Worm (Caenorhabditis elegans) whole organism, mixed stage, embryonic: Measurements from ENCODE around the gene T05C12.9.

ENCODE experiments used
- M03D4.4 ChIP-seq: sonication (generic microtip); optimal IDR thresholded peaks from 2 replicates; lab custom pipeline; 2017; ENCODE audit warnings: mild to moderate bottlenecking, missing genetic modification characterization, missing compliant biosample characterization
- bed-3 ChIP-seq: fragments of 200-800 bp; sonication (Bioruptor generic); optimal IDR thresholded peaks from 3 replicates; lab custom pipeline; 2018; ENCODE audit warnings: mild to moderate bottlenecking, missing genetic modification characterization, moderate library complexity, missing compliant biosample characterization
- blmp-1 ChIP-seq: fragments of 150-350 bp; optimal IDR thresholded peaks from 2 replicates; lab custom pipeline; 2014; ENCODE audit warnings: missing biosample characterization, missing genetic modification characterization
- ceh-39 ChIP-seq: fragments of 150-350 bp; optimal IDR thresholded peaks from 2 replicates; lab custom pipeline; 2014; ENCODE audit warnings: missing biosample characterization, missing genetic modification characterization
- ceh-43 ChIP-seq: fragments of 200-800 bp; sonication (Bioruptor generic); optimal IDR thresholded peaks from 2 replicates; lab custom pipeline; 2018; ENCODE audit warnings: mild to moderate bottlenecking, missing genetic modification characterization, moderate library complexity, missing compliant biosample characterization
- ceh-83 ChIP-seq: fragments of 200-800 bp; sonication (Bioruptor generic); optimal IDR thresholded peaks from 2 replicates; lab custom pipeline; 2018; ENCODE audit warnings: mild to moderate bottlenecking, missing genetic modification characterization, missing compliant biosample characterization
- ces-1 ChIP-seq: fragments of 150-350 bp; optimal IDR thresholded peaks from 2 replicates; lab custom pipeline; 2014; ENCODE audit warnings: missing biosample characterization, missing genetic modification reagents, missing genetic modification characterization
- cnd-1 ChIP-seq: fragments of 200-800 bp; sonication (Bioruptor generic); optimal IDR thresholded peaks from 2 replicates; lab custom pipeline; 2018; ENCODE audit warnings: mild to moderate bottlenecking, missing genetic modification characterization, missing compliant biosample characterization
- drap-1 ChIP-seq: fragments of 200-800 bp; sonication (Bioruptor generic); optimal IDR thresholded peaks from 3 replicates; lab custom pipeline; 2018; ENCODE audit warnings: mild to moderate bottlenecking, missing genetic modification characterization, missing compliant biosample characterization
- elt-1 ChIP-seq: sonication (generic microtip); optimal IDR thresholded peaks from 2 replicates; lab custom pipeline; 2017; ENCODE audit warnings: missing genetic modification characterization, mild to moderate bottlenecking, missing compliant biosample characterization, antibody characterized with exemption, moderate library complexity, borderline replicate concordance; ENCODE audit not compliant: insufficient read depth
- elt-3 ChIP-seq: fragments of 150-350 bp; optimal IDR thresholded peaks from 2 replicates; lab custom pipeline; 2014; ENCODE audit warnings: missing biosample characterization, missing genetic modification characterization
- flh-1 ChIP-seq: fragments of 200-800 bp; sonication (Bioruptor generic); optimal IDR thresholded peaks from 2 replicates; lab custom pipeline; 2018; ENCODE audit warnings: mild to moderate bottlenecking, missing genetic modification characterization, moderate library complexity, missing compliant biosample characterization
- ham-2 ChIP-seq: fragments of 200-800 bp; sonication (Bioruptor generic); optimal IDR thresholded peaks from 2 replicates; lab custom pipeline; 2018; ENCODE audit warnings: mild to moderate bottlenecking, missing genetic modification characterization, missing compliant biosample characterization
- hlh-1 ChIP-seq: fragments of 150-350 bp; optimal IDR thresholded peaks from 2 replicates; lab custom pipeline; 2014; ENCODE audit warnings: missing biosample characterization, missing genetic modification reagents, missing genetic modification characterization
- lin-13 ChIP-seq: fragments of 150-350 bp; optimal IDR thresholded peaks from 2 replicates; lab custom pipeline; 2014; ENCODE audit warnings: missing biosample characterization, missing genetic modification characterization
- lin-32 ChIP-seq: fragments of 200-800 bp; sonication (Bioruptor generic); optimal IDR thresholded peaks from 2 replicates; lab custom pipeline; 2018; ENCODE audit warnings: mild to moderate bottlenecking, missing genetic modification characterization, missing compliant biosample characterization
- lsy-2 ChIP-seq: fragments of 150-350 bp; optimal IDR thresholded peaks from 2 replicates; lab custom pipeline; 2014; ENCODE audit warnings: missing biosample characterization, missing genetic modification characterization
- mab-5 ChIP-seq: fragments of 150-350 bp; optimal IDR thresholded peaks from 2 replicates; lab custom pipeline; 2014; ENCODE audit warnings: missing biosample characterization, missing genetic modification characterization
- mep-1 ChIP-seq: fragments of 150-350 bp; optimal IDR thresholded peaks from 2 replicates; lab custom pipeline; 2017; ENCODE audit warnings: missing biosample characterization, missing genetic modification reagents, missing genetic modification characterization, inconsistent platforms
- mls-2 ChIP-seq: sonication (generic microtip); optimal IDR thresholded peaks from 2 replicates; lab custom pipeline; 2016; ENCODE audit warnings: mild to moderate bottlenecking, missing genetic modification characterization, moderate library complexity, missing compliant biosample characterization
- nhr-12 ChIP-seq: fragments of 150-350 bp; optimal IDR thresholded peaks from 2 replicates; lab custom pipeline; 2014; ENCODE audit warnings: missing biosample characterization, missing genetic modification characterization
- nhr-2 ChIP-seq: fragments of 150-350 bp; optimal IDR thresholded peaks from 2 replicates; lab custom pipeline; 2014; ENCODE audit warnings: missing biosample characterization, missing genetic modification characterization
- nhr-237 ChIP-seq: fragments of 150-350 bp; optimal IDR thresholded peaks from 2 replicates; lab custom pipeline; 2014; ENCODE audit warnings: missing biosample characterization, missing genetic modification characterization
- nhr-28 ChIP-seq: fragments of 150-350 bp; optimal IDR thresholded peaks from 2 replicates; lab custom pipeline; 2014; ENCODE audit warnings: missing biosample characterization, missing genetic modification characterization
- nhr-76 ChIP-seq: sonication (generic microtip); optimal IDR thresholded peaks from 2 replicates; lab custom pipeline; 2017; ENCODE audit warnings: missing biosample characterization, missing genetic modification characterization
- pha-4 ChIP-seq: fragments of 150-350 bp; optimal IDR thresholded peaks from 2 replicates; lab custom pipeline; 2018; ENCODE audit warnings: missing biosample characterization, missing genetic modification reagents, missing genetic modification characterization
- sem-2 ChIP-seq: fragments of 200-800 bp; sonication (Bioruptor generic); optimal IDR thresholded peaks from 2 replicates; lab custom pipeline; 2018; ENCODE audit warnings: mild to moderate bottlenecking, missing genetic modification characterization, missing compliant biosample characterization
- snpc-4 ChIP-seq: fragments of 150-350 bp; optimal IDR thresholded peaks from 2 replicates; lab custom pipeline; 2014; ENCODE audit warnings: missing biosample characterization, missing genetic modification characterization
- sptf-1 ChIP-seq: sonication (generic microtip); optimal IDR thresholded peaks from 2 replicates; lab custom pipeline; 2017; ENCODE audit warnings: mild to moderate bottlenecking, missing genetic modification characterization, moderate library complexity, missing compliant biosample characterization
- tbx-8 ChIP-seq: fragments of 200-800 bp; sonication (Bioruptor generic); optimal IDR thresholded peaks from 2 replicates; lab custom pipeline; 2018; ENCODE audit warnings: mild to moderate bottlenecking, missing genetic modification characterization, moderate library complexity, missing compliant biosample characterization
- unc-120 ChIP-seq: sonication (generic microtip); optimal IDR thresholded peaks from 2 replicates; lab custom pipeline; 2017; ENCODE audit warnings: missing genetic modification characterization, missing compliant biosample characterization; ENCODE audit not compliant: poor library complexity, severe bottlenecking
- unc-39 ChIP-seq: fragments of 150-350 bp; optimal IDR thresholded peaks from 2 replicates; lab custom pipeline; 2014; ENCODE audit warnings: missing biosample characterization, missing genetic modification characterization
- unc-62 ChIP-seq: fragments of 150-350 bp; optimal IDR thresholded peaks from 2 replicates; lab custom pipeline; 2014; ENCODE audit warnings: missing biosample characterization, missing genetic modification reagents, missing genetic modification characterization
- zip-8 ChIP-seq: fragments of 150-350 bp; optimal IDR thresholded peaks from 2 replicates; lab custom pipeline; 2014; ENCODE audit warnings: missing biosample characterization, missing genetic modification characterization
- ztf-11 ChIP-seq: fragments of 150-350 bp; optimal IDR thresholded peaks from 2 replicates; lab custom pipeline; 2014; ENCODE audit warnings: missing biosample characterization, missing genetic modification characterization

Gene T05C12.9

DNA sequence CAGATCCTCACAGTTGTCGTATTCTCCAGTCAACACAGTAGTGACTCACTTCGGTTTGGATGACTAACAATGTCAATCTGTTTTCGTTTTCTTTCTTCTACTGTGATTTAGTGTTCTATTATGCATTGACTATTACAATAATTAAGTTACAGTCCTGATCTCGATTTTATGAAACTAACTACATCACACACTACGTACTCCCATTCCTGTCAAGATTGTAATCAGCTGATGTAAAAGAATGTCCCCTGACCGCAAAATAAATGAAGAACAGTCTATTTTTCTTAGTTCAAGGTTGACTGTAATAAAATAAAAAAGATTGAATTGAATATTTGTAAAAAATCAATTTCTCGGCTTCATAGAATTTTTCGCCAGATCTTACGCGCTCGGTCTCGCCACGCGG, 32.3 kb upstream of the T05C12.9 start:
- TF ChIP-seq lin-32 (GFP tag; lab: Kevin White, UChicago), result no peak
- no peak for TF ChIP-seq mep-1 (tag; lab: Kevin White, UChicago)
- no peak for TF ChIP-seq snpc-4
- no peak for TF ChIP-seq cnd-1 (tag; lab: Kevin White, UChicago)
- no peak for TF ChIP-seq blmp-1 (tag; lab: Kevin White, UChicago)
- no peak for TF ChIP-seq sem-2 (GFP tag; lab: Kevin White, UChicago)
- no peak for TF ChIP-seq zip-8
- TF ChIP-seq unc-39 (tag; lab: Kevin White, UChicago), result no peak
- TF ChIP-seq nhr-28 (tag; lab: Kevin White, UChicago), result no peak
- no peak for TF ChIP-seq hlh-1 (tag; lab: Kevin White, UChicago)
- TF ChIP-seq ceh-43 (GFP tag; lab: Kevin White, UChicago), result no peak
- TF ChIP-seq elt-3 (tag; lab: Kevin White, UChicago), result no peak

DNA sequence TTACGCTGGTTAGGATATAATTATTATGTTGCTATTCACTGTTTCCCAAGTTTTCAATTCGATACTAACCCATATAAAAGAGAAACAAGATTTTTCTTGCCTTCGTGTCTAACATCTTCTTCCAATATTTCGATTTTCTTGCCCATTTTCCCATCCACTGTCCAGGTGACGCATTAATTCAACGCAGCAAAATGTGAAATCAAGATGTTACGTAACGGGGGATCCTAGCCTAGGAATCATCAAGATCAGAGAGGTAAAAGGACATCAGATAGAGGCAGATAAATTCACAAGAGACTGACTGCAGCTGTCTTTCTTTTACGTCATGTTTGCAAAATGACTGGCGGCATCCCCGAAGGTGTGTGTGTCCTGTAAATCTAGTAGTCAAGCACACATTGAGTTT, 31.6 kb upstream of the T05C12.9 start:
- TF ChIP-seq mls-2 (tag; lab: Kevin White, UChicago) (no peak), zip-8 (peak; percentile 60), elt-1 (tag; lab: Kevin White, UChicago) (peak; percentile 36)

DNA sequence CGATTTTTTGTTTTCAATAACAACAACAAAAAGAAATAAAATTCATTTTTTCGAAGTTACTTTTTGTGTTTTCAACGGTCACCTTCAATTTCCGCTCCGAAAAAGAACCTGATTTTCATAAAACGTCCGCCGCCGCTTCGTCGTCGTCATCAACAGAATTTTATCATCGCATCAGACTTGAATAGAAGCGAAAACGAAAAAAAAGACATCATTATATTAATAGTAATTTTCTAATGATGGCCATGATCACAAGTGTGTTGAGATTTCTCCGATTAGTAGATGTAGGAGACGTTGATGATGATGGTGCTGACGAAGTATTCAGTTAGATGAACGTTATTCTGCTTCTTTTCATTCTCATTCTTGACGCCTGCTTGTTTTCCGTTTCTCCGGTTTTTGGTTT, 30.9 kb upstream of the T05C12.9 start:
- no peak for TF ChIP-seq nhr-28 (tag; lab: Kevin White, UChicago)
- TF ChIP-seq unc-39 (tag; lab: Kevin White, UChicago), result no peak
- no peak for TF ChIP-seq snpc-4
- TF ChIP-seq mls-2 (tag; lab: Kevin White, UChicago), result no peak
- TF ChIP-seq cnd-1 (tag; lab: Kevin White, UChicago), result no peak
- TF ChIP-seq elt-1 (tag; lab: Kevin White, UChicago), result no peak
- no peak for TF ChIP-seq nhr-237

DNA sequence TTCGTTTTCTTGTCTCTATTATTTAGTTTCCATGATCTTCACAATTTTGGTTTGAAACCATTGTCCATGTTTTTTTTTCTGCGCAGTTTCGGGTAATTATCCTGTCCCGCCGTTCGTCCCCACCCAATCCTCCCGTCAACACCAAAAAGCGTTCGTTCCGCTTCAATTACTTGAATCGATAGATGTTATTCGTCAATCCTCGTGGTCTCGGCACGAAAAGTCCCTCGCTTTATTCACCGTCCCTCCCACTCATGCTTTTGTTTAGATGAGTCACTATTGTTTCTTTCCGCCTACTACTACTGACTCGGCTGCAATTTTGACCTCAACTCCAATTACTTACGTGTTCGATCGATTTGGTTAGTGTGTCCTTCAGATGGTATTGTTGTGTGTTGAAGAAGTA, 30.4 kb upstream of the T05C12.9 start:
- no peak for TF ChIP-seq mab-5 (tag; lab: Kevin White, UChicago)
- no peak for TF ChIP-seq lsy-2 (tag; lab: Kevin White, UChicago)
- TF ChIP-seq sptf-1 (tag; lab: Kevin White, UChicago), result no peak
- TF ChIP-seq M03D4.4 (tag; lab: Kevin White, UChicago), result no peak
- no peak for TF ChIP-seq hlh-1 (tag; lab: Kevin White, UChicago)
- no peak for TF ChIP-seq ceh-83 (GFP tag; lab: Kevin White, UChicago)
- TF ChIP-seq nhr-28 (tag; lab: Kevin White, UChicago), result no peak
- peak; percentile 60 for TF ChIP-seq ceh-43 (GFP tag; lab: Kevin White, UChicago)
- TF ChIP-seq ham-2 (GFP tag; lab: Kevin White, UChicago), result peak; percentile 28
- TF ChIP-seq snpc-4, result no peak
- no peak for TF ChIP-seq sem-2 (GFP tag; lab: Kevin White, UChicago)
- peak; percentile 19 for TF ChIP-seq mls-2 (tag; lab: Kevin White, UChicago)

DNA sequence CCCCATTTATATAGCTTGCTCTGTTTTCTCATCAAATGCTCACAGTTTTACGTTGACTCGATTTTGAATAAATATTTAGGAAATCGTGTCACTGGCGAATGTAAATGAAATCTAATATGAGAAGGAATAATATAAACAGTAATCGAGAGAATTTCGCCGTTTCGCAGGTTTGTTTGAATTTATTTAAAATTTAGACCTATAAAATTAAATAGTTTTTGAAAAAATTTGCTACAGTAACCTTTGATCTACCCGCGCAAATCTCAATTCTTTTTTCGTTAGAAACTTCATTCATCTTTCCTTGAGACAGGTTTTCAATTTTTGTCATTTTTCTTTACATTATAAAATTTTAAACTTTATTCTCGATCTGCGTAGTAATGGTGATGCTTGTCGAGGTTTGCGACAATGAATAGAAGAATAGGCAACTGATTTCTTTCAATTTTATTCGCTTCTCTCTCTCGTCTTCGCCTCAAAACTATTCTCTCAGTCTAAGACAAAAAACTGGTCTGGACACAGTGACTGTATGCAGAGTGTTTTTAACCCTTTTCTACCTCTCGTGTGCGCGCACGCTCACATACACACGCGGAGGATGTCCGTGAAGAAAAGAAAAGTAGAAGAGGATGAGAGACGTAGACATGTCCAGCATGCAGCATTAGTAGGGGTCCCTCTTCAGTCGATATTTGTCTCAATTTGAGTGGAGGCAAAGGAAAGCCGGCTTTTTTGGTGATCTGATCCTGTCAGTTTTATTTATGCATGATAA, 29.5 kb upstream of the T05C12.9 start, which contains the start of gene dab-1:
Gene dab-1 (plus strand): TSS at position 78 of the 757 bp plus-strand sequence.
- TF ChIP-seq elt-1 (tag; lab: Kevin White, UChicago), result no peak
- no peak for TF ChIP-seq ceh-83 (GFP tag; lab: Kevin White, UChicago)
- peak; percentile 38 for TF ChIP-seq mep-1 (tag; lab: Kevin White, UChicago)
- no peak for TF ChIP-seq nhr-76 (tag; lab: Kevin White, UChicago)
- TF ChIP-seq elt-3 (tag; lab: Kevin White, UChicago), result no peak
- no peak for TF ChIP-seq blmp-1 (tag; lab: Kevin White, UChicago)
- TF ChIP-seq ceh-39 (tag; lab: Kevin White, UChicago), result peak; percentile 62
- no peak for TF ChIP-seq zip-8
- TF ChIP-seq tbx-8 (GFP tag; lab: Kevin White, UChicago), result no peak
- TF ChIP-seq ces-1 (GFP tag; lab: Kevin White, UChicago), result no peak
- TF ChIP-seq sptf-1 (tag; lab: Kevin White, UChicago), result peak; percentile 49
- TF ChIP-seq hlh-1 (tag; lab: Kevin White, UChicago), result no peak
- TF ChIP-seq bed-3 (GFP tag; lab: Kevin White, UChicago), result no peak
- peak; percentile 45 for TF ChIP-seq sem-2 (GFP tag; lab: Kevin White, UChicago)
- TF ChIP-seq cnd-1 (tag; lab: Kevin White, UChicago), result no peak
- no peak for TF ChIP-seq lsy-2 (tag; lab: Kevin White, UChicago)
- TF ChIP-seq M03D4.4 (tag; lab: Kevin White, UChicago), result no peak
- peak; percentile 18 for TF ChIP-seq nhr-237
- no peak for TF ChIP-seq flh-1 (GFP tag; lab: Kevin White, UChicago)
- no peak for TF ChIP-seq unc-62
- no peak for TF ChIP-seq unc-120
- TF ChIP-seq drap-1 (GFP tag; lab: Kevin White, UChicago), result peak; percentile 8
- TF ChIP-seq snpc-4, result no peak
- TF ChIP-seq nhr-28 (tag; lab: Kevin White, UChicago), result no peak
- no peak for TF ChIP-seq nhr-12 (tag; lab: Kevin White, UChicago)
- TF ChIP-seq nhr-2 (tag; lab: Kevin White, UChicago), result peak; percentile 42
- no peak for TF ChIP-seq pha-4 (tag; lab: Kevin White, UChicago)
- no peak for TF ChIP-seq mab-5 (tag; lab: Kevin White, UChicago)
- TF ChIP-seq unc-39 (tag; lab: Kevin White, UChicago), result no peak
- no peak for TF ChIP-seq mls-2 (tag; lab: Kevin White, UChicago)
- no peak for TF ChIP-seq lin-13 (tag; lab: Kevin White, UChicago)
- no peak for TF ChIP-seq ceh-43 (GFP tag; lab: Kevin White, UChicago)
- TF ChIP-seq lin-32 (GFP tag; lab: Kevin White, UChicago), result no peak
- TF ChIP-seq ztf-11 (tag; lab: Kevin White, UChicago), result no peak
- TF ChIP-seq ham-2 (GFP tag; lab: Kevin White, UChicago), result peak; percentile 41
